Fruit fly (Drosophila melanogaster) whole organism, embryonic: ENCODE data around the gene Tm1.
A peak's percentile ranks its signal among the peaks of the same experiment; 100 is the strongest.

Experiments
- Antp ChIP-seq: fragments of 200-800 bp; sonication (Bioruptor generic); optimal IDR thresholded peaks from 3 replicates; lab custom pipeline; 2016; ENCODE audit warnings: missing biosample characterization, missing genetic modification characterization
- Atf6 ChIP-seq: fragments of 200-800 bp; sonication (Bioruptor generic); IDR thresholded peaks from 2 replicates; pipeline ENCODE4 v1.3.6; 2022; ENCODE audit warnings: missing biosample characterization, missing genetic modification characterization
- B-H2 ChIP-seq: fragments of 200-800 bp; sonication (Bioruptor generic); optimal IDR thresholded peaks from 2 replicates; lab custom pipeline; 2018; ENCODE audit warnings: missing biosample characterization, mild to moderate bottlenecking, missing genetic modification characterization
- Bteb2 ChIP-seq: fragments of 200-800 bp; sonication (Bioruptor generic); optimal IDR thresholded peaks from 2 replicates; lab custom pipeline; 2016; ENCODE audit warnings: missing biosample characterization, missing genetic modification characterization
- CG10462 ChIP-seq: fragments of 200-800 bp; sonication (Bioruptor generic); optimal IDR thresholded peaks from 2 replicates; lab custom pipeline; 2016; ENCODE audit warnings: missing biosample characterization, missing genetic modification characterization
- CG12769 ChIP-seq: fragments of 200-800 bp; sonication (Bioruptor generic); optimal IDR thresholded peaks from 2 replicates; lab custom pipeline; 2019; ENCODE audit warnings: missing biosample characterization, mild to moderate bottlenecking, missing genetic modification characterization, moderate library complexity
- CG13894 ChIP-seq: fragments of 200-800 bp; sonication (Bioruptor generic); optimal IDR thresholded peaks from 3 replicates; lab custom pipeline; 2018; ENCODE audit warnings: missing biosample characterization, mild to moderate bottlenecking, missing genetic modification characterization, moderate library complexity
- CG15479 ChIP-seq: fragments of 200-800 bp; sonication (Bioruptor generic); optimal IDR thresholded peaks from 3 replicates; lab custom pipeline; 2019; ENCODE audit warnings: missing biosample characterization, mild to moderate bottlenecking, missing genetic modification characterization, moderate library complexity
- CG15696 ChIP-seq: fragments of 200-800 bp; sonication (Bioruptor generic); optimal IDR thresholded peaks from 2 replicates; lab custom pipeline; 2019; ENCODE audit warnings: missing biosample characterization, mild to moderate bottlenecking, missing genetic modification characterization, moderate library complexity
- CG17328 ChIP-seq: fragments of 200-800 bp; sonication (Bioruptor generic); IDR thresholded peaks from 2 replicates; pipeline ENCODE4 v1.3.6; 2022; ENCODE audit warnings: missing biosample characterization, missing genetic modification characterization
- CG17912 ChIP-seq: fragments of 200-800 bp; sonication (Bioruptor generic); optimal IDR thresholded peaks from 2 replicates; lab custom pipeline; 2018; ENCODE audit warnings: missing biosample characterization, mild to moderate bottlenecking, missing genetic modification characterization
- CG2202 ChIP-seq: fragments of 200-800 bp; sonication (Bioruptor generic); optimal IDR thresholded peaks from 2 replicates; lab custom pipeline; 2018; ENCODE audit warnings: missing biosample characterization, mild to moderate bottlenecking, missing genetic modification characterization
- CG2889 ChIP-seq: fragments of 200-800 bp; sonication (Bioruptor generic); IDR thresholded peaks from 3 replicates; pipeline ENCODE4 v1.3.6; 2022; ENCODE audit warnings: missing biosample characterization, missing genetic modification characterization
- CG31224 ChIP-seq: fragments of 200-800 bp; sonication (Bioruptor generic); IDR thresholded peaks from 2 replicates; pipeline ENCODE4 v1.3.6; 2022; ENCODE audit warnings: missing biosample characterization, missing genetic modification characterization
- CG32772 ChIP-seq: fragments of 200-800 bp; sonication (Bioruptor generic); IDR thresholded peaks from 2 replicates; pipeline ENCODE4 v1.3.6; 2022; ENCODE audit warnings: missing biosample characterization, missing genetic modification characterization
- CG33557 ChIP-seq: fragments of 200-800 bp; sonication (Bioruptor generic); optimal IDR thresholded peaks from 2 replicates; lab custom pipeline; 2019; ENCODE audit warnings: missing biosample characterization, mild to moderate bottlenecking, missing genetic modification characterization, moderate library complexity
- CG34422 ChIP-seq: fragments of 200-800 bp; sonication (Bioruptor generic); IDR thresholded peaks from 3 replicates; pipeline ENCODE4 v1.3.6; 2022; ENCODE audit warnings: missing biosample characterization, missing genetic modification characterization
- CG5953 ChIP-seq: fragments of 200-800 bp; sonication (Bioruptor generic); IDR thresholded peaks from 2 replicates; pipeline ENCODE4 v1.3.6; 2022; ENCODE audit warnings: missing biosample characterization, missing genetic modification characterization
- CG6791 ChIP-seq: fragments of 200-800 bp; sonication (Bioruptor generic); IDR thresholded peaks from 3 replicates; pipeline ENCODE4 v1.3.6; 2022; ENCODE audit warnings: missing biosample characterization, missing genetic modification characterization; ENCODE audit not compliant: partially characterized antibody
- CG8290 ChIP-seq, 3 experiments: fragments of 200-800 bp; sonication (Bioruptor generic); optimal IDR thresholded peaks; 2 replicates each; lab custom pipeline; 2016 to 2019; ENCODE audit warnings: missing biosample characterization in 3 of 3, missing genetic modification characterization in 3 of 3, mild to moderate bottlenecking in 2 of 3, moderate library complexity in 1 of 3
- CG8924 ChIP-seq: fragments of 200-800 bp; optimal IDR thresholded peaks from 3 replicates; lab custom pipeline; 2019; ENCODE audit warnings: missing biosample characterization, mild to moderate bottlenecking, missing genetic modification characterization, moderate library complexity
- Dll ChIP-seq: fragments of 200-800 bp; sonication (Bioruptor generic); IDR thresholded peaks from 4 replicates; pipeline ENCODE4 v1.3.6; 2022; ENCODE audit warnings: missing biosample characterization, missing genetic modification characterization; ENCODE audit not compliant: partially characterized antibody
- Dp ChIP-seq: fragments of 200-800 bp; sonication (Bioruptor generic); optimal IDR thresholded peaks from 2 replicates; lab custom pipeline; 2018; ENCODE audit warnings: missing biosample characterization, mild to moderate bottlenecking, missing genetic modification characterization, moderate library complexity
- HLHmδ ChIP-seq: fragments of 200-800 bp; sonication (Bioruptor generic); optimal IDR thresholded peaks from 2 replicates; lab custom pipeline; 2018; ENCODE audit warnings: missing biosample characterization, mild to moderate bottlenecking, missing genetic modification characterization, moderate library complexity
- Hey ChIP-seq: fragments of 200-800 bp; sonication (Bioruptor generic); optimal IDR thresholded peaks from 3 replicates; lab custom pipeline; 2018; ENCODE audit warnings: missing biosample characterization, mild to moderate bottlenecking, missing genetic modification characterization
- Hr78 ChIP-seq, 2 experiments: fragments of 200-800 bp in 1 of 2; fragments of >200 bp in 1 of 2; sonication (Bioruptor generic) in 1 of 2; optimal IDR thresholded peaks; 2 replicates each; lab custom pipeline; 2017 to 2019; ENCODE audit warnings: missing biosample characterization in 2 of 2, missing genetic modification characterization in 2 of 2, mild to moderate bottlenecking in 1 of 2, moderate library complexity in 1 of 2
- NFAT ChIP-seq: fragments of 200-800 bp; sonication (Bioruptor generic); IDR thresholded peaks from 2 replicates; pipeline ENCODE4 v1.3.6; 2022; ENCODE audit warnings: missing biosample characterization, missing genetic modification characterization
- Scr ChIP-seq: fragments of 200-800 bp; sonication (Bioruptor generic); IDR thresholded peaks from 2 replicates; pipeline ENCODE4 v1.3.6; 2022; ENCODE audit warnings: missing biosample characterization, missing genetic modification characterization; ENCODE audit not compliant: partially characterized antibody
- Sry-δ ChIP-seq: fragments of 200-800 bp; sonication (Bioruptor generic); optimal IDR thresholded peaks from 2 replicates; lab custom pipeline; 2016; ENCODE audit warnings: missing biosample characterization, missing genetic modification characterization
- abd-A ChIP-seq: fragments of 200-800 bp; sonication (Bioruptor generic); optimal IDR thresholded peaks from 3 replicates; lab custom pipeline; 2019; ENCODE audit warnings: missing biosample characterization, mild to moderate bottlenecking, missing genetic modification characterization, moderate library complexity
- bab2 ChIP-seq: fragments of 200-800 bp; sonication (Bioruptor generic); optimal IDR thresholded peaks from 2 replicates; lab custom pipeline; 2016; ENCODE audit warnings: missing biosample characterization, missing genetic modification characterization
- bbx ChIP-seq: fragments of 200-800 bp; sonication (Bioruptor generic); IDR thresholded peaks from 2 replicates; pipeline ENCODE4 v1.3.6; 2022; ENCODE audit warnings: missing biosample characterization, missing genetic modification characterization; ENCODE audit not compliant: partially characterized antibody
- bigmax ChIP-seq: fragments of 200-800 bp; sonication (Bioruptor generic); optimal IDR thresholded peaks from 2 replicates; lab custom pipeline; 2018; ENCODE audit warnings: missing biosample characterization, mild to moderate bottlenecking, missing genetic modification characterization
- cato ChIP-seq: fragments of 200-800 bp; sonication (Bioruptor generic); optimal IDR thresholded peaks from 2 replicates; lab custom pipeline; 2016; ENCODE audit warnings: missing biosample characterization, missing genetic modification characterization, borderline replicate concordance
- da ChIP-seq: fragments of 200-800 bp; sonication (Bioruptor generic); optimal IDR thresholded peaks from 2 replicates; lab custom pipeline; 2016; ENCODE audit warnings: missing biosample characterization, missing genetic modification characterization
- dan ChIP-seq: fragments of 200-800 bp; sonication (Bioruptor generic); IDR thresholded peaks from 2 replicates; pipeline ENCODE4 v1.3.6; 2022; ENCODE audit warnings: missing biosample characterization, missing genetic modification characterization
- gfzf ChIP-seq: fragments of 200-800 bp; sonication (Bioruptor generic); optimal IDR thresholded peaks from 2 replicates; lab custom pipeline; 2016; ENCODE audit warnings: missing biosample characterization, mild to moderate bottlenecking, missing genetic modification characterization, moderate library complexity
- hkb ChIP-seq, 2 experiments: fragments of 200-800 bp in 1 of 2; fragments of >200 bp in 1 of 2; sonication (Bioruptor generic) in 1 of 2; IDR thresholded peaks in 1 of 2; optimal IDR thresholded peaks in 1 of 2; 2 replicates each; pipeline versions ENCODE4 v1.3.6 to Lab custom; 2017 to 2022; ENCODE audit warnings: missing biosample characterization in 1 of 2, missing genetic modification characterization in 1 of 2
- hth ChIP-seq: fragments of >200 bp; optimal IDR thresholded peaks from 2 replicates; lab custom pipeline; 2017; ENCODE audit warnings: inconsistent platforms
- mam ChIP-seq: fragments of 200-800 bp; sonication (Bioruptor generic); optimal IDR thresholded peaks from 3 replicates; lab custom pipeline; 2016; ENCODE audit warnings: missing biosample characterization, missing genetic modification characterization
- nerfin-1 ChIP-seq: fragments of 200-800 bp; sonication (Bioruptor generic); optimal IDR thresholded peaks from 3 replicates; lab custom pipeline; 2019; ENCODE audit warnings: missing biosample characterization, mild to moderate bottlenecking, missing genetic modification characterization, moderate library complexity
- nerfin-2 ChIP-seq: fragments of 200-800 bp; sonication (Bioruptor generic); IDR thresholded peaks from 2 replicates; pipeline ENCODE4 v1.3.6; 2022; ENCODE audit warnings: missing biosample characterization, missing genetic modification characterization; ENCODE audit not compliant: partially characterized antibody
- nom ChIP-seq: fragments of 200-800 bp; sonication (Bioruptor generic); optimal IDR thresholded peaks from 2 replicates; lab custom pipeline; 2017; ENCODE audit warnings: missing biosample characterization, missing genetic modification characterization, mild to moderate bottlenecking, moderate library complexity, missing genetic modification reagents
- odd ChIP-seq: fragments of 200-800 bp; sonication (Bioruptor generic); optimal IDR thresholded peaks from 2 replicates; lab custom pipeline; 2017; ENCODE audit warnings: missing biosample characterization, mild to moderate bottlenecking, missing genetic modification characterization
- slbo ChIP-seq: fragments of 200-800 bp; sonication (Bioruptor generic); IDR thresholded peaks from 2 replicates; pipeline ENCODE4 v1.3.6; 2022; ENCODE audit warnings: missing biosample characterization, missing genetic modification characterization
- sqz ChIP-seq: fragments of 200-800 bp; sonication (Bioruptor generic); optimal IDR thresholded peaks from 3 replicates; lab custom pipeline; 2018; ENCODE audit warnings: missing biosample characterization, mild to moderate bottlenecking, missing genetic modification characterization
- twi ChIP-seq: fragments of 200-800 bp; optimal IDR thresholded peaks from 2 replicates; lab custom pipeline; 2019; ENCODE audit warnings: missing biosample characterization, mild to moderate bottlenecking, missing genetic modification characterization, moderate library complexity
- unpg ChIP-seq: fragments of 200-800 bp; sonication (Bioruptor generic); optimal IDR thresholded peaks from 3 replicates; lab custom pipeline; 2018; ENCODE audit warnings: missing biosample characterization, mild to moderate bottlenecking, missing genetic modification characterization, moderate library complexity
- vnd ChIP-seq: fragments of 200-800 bp; sonication (Bioruptor generic); IDR thresholded peaks from 3 replicates; pipeline ENCODE4 v1.3.6; 2022; ENCODE audit warnings: missing biosample characterization, missing genetic modification characterization; ENCODE audit not compliant: partially characterized antibody

Gene Tm1

dm6 chr3R:15243452-15243851, 34.6 kb upstream of the Tm1 start (continued):
- TF ChIP-seq slbo (GFP tag; lab: Robert Waterston, UW) = no peak
- no peak for TF ChIP-seq CG15696
- no peak for TF ChIP-seq CG2202 (tag; lab: Kevin White, UChicago)
- TF ChIP-seq CG17328 (GFP tag; lab: Robert Waterston, UW) = no peak
- TF ChIP-seq Sry-δ = no peak
- TF ChIP-seq CG15479 (GFP tag; lab: Kevin White, UChicago) = peak; percentile 82
- TF ChIP-seq hth (lab: Kevin White, UChicago) = no peak
- TF ChIP-seq CG31224 (GFP tag; lab: Robert Waterston, UW) = no peak
- no peak for TF ChIP-seq bigmax
- TF ChIP-seq mam = no peak
- peak in 1 of 2 experiments; percentile 68 for TF ChIP-seq Hr78 (GFP tag; optimal IDR thresholded peaks at IDR 0.05; lab: Kevin White, UChicago)
- no peak for TF ChIP-seq gfzf (GFP tag; lab: Kevin White, UChicago)
- no peak for TF ChIP-seq nerfin-2 (GFP tag; lab: Robert Waterston, UW)
- peak; percentile 93 for TF ChIP-seq CG34422 (GFP tag; lab: Robert Waterston, UW)
- peak; percentile 63; the same call in 1 of the 2 replicates for TF ChIP-seq NFAT (GFP tag; lab: Robert Waterston, UW)
- TF ChIP-seq B-H2 (GFP tag; lab: Kevin White, UChicago) = peak; percentile 49
- no peak for TF ChIP-seq cato (GFP tag; lab: Kevin White, UChicago)
- TF ChIP-seq unpg (GFP tag; lab: Kevin White, UChicago) = no peak
- no peak for TF ChIP-seq hkb (optimal IDR thresholded peaks at IDR 0.05; lab: Kevin White, UChicago)
- peak; percentile 17; the same call in 1 of the 2 replicates for TF ChIP-seq hkb (GFP tag; IDR thresholded peaks at IDR 0.05; lab: Robert Waterston, UW)
- 0 out of 3 replicates have a peak, but pooled peaks have one; percentile 6 for TF ChIP-seq CG6791 (GFP tag; lab: Robert Waterston, UW)
- TF ChIP-seq CG17912 = peak; percentile 68
- no peak for TF ChIP-seq CG10462 (GFP tag; lab: Kevin White, UChicago)
- TF ChIP-seq CG2889 (GFP tag; lab: Robert Waterston, UW) = no peak
- peak; percentile 8 for TF ChIP-seq CG33557 (GFP tag; lab: Kevin White, UChicago)
- peak; percentile 56 for TF ChIP-seq nerfin-1 (tag; lab: Kevin White, UChicago)
- no peak for TF ChIP-seq CG8290 (GFP tag; optimal IDR thresholded peaks at IDR 0.05; lab: Kevin White, UChicago)
- peak in 1 of 2 experiments; percentile 29 for TF ChIP-seq CG8290 (tag; optimal IDR thresholded peaks at IDR 0.05; lab: Kevin White, UChicago)
- TF ChIP-seq CG5953 (GFP tag; lab: Robert Waterston, UW) = no peak
- TF ChIP-seq Antp = no peak
- no peak for TF ChIP-seq odd
- peak; percentile 10 for TF ChIP-seq CG13894
- TF ChIP-seq twi (tag; lab: Kevin White, UChicago) = peak; percentile 40
- no peak for TF ChIP-seq vnd (GFP tag; lab: Robert Waterston, UW)
- peak; percentile 68 for TF ChIP-seq abd-A (tag; lab: Kevin White, UChicago)
- no peak for TF ChIP-seq HLHmδ
- TF ChIP-seq Dp (GFP tag; lab: Kevin White, UChicago) = peak; percentile 6
- TF ChIP-seq Atf6 (GFP tag; lab: Robert Waterston, UW) = no peak
- no peak for TF ChIP-seq CG32772
- no peak for TF ChIP-seq Bteb2 (GFP tag; lab: Kevin White, UChicago)
- TF ChIP-seq Dll (GFP tag; lab: Robert Waterston, UW) = peak; percentile 28; the same call in 1 of the 4 replicates
- TF ChIP-seq dan = no peak
- no peak for TF ChIP-seq bab2 (GFP tag; lab: Kevin White, UChicago)
- peak; percentile 64 for TF ChIP-seq Hey (tag; lab: Kevin White, UChicago)
- no peak for TF ChIP-seq da
- no peak for TF ChIP-seq Scr (GFP tag; lab: Robert Waterston, UW)
- TF ChIP-seq CG12769 = peak; percentile 41
- peak; percentile 13 for TF ChIP-seq CG8924 (tag; lab: Kevin White, UChicago)
- peak; percentile 45 for TF ChIP-seq sqz (GFP tag; lab: Kevin White, UChicago)
- TF ChIP-seq bbx (GFP tag; lab: Robert Waterston, UW) = peak; percentile 17; the same call in 1 of the 2 replicates
- no peak for TF ChIP-seq nom (GFP tag; lab: Kevin White, UChicago)
